Fruit fly (Drosophila melanogaster) whole organism: Measurements from ENCODE around the gene CG10338.

Source experiments
- CG8478 ChIP-seq: fragments of >200 bp; optimal IDR thresholded peaks from 2 replicates; lab custom pipeline; 2018; ENCODE audit warnings: inconsistent platforms
- Dll ChIP-seq: fragments of >200 bp; optimal IDR thresholded peaks from 2 replicates; lab custom pipeline; 2017
- EcR ChIP-seq, 2 experiments: fragments of >200 bp; optimal IDR thresholded peaks; 2 replicates each; lab custom pipeline; 2017; ENCODE audit warnings: missing biosample characterization in 2 of 2, missing genetic modification characterization in 2 of 2, missing genetic modification reagents in 2 of 2
- pan ChIP-seq: fragments of >200 bp; optimal IDR thresholded peaks from 2 replicates; lab custom pipeline; 2017
- psq ChIP-seq: fragments of >200 bp; optimal IDR thresholded peaks from 2 replicates; lab custom pipeline; 2017
- usp ChIP-seq: fragments of >200 bp; optimal IDR thresholded peaks from 2 replicates; lab custom pipeline; 2017; ENCODE audit warnings: missing biosample characterization, missing genetic modification characterization, mixed read lengths

The CG10338 gene

dm6 chr2L:18695404-18695804 lies at the start of gene CG10338, which contains the start of gene CG10383:
CG10338 (plus strand) TSS chr2L:18695664.
CG10383 (minus strand) TSS chr2L:18695602.
- TF ChIP-seq pan (lab: Kevin White, UChicago): no peak
- no peak for TF ChIP-seq CG8478 (lab: Kevin White, UChicago)
- TF ChIP-seq usp (GFP tag; lab: Kevin White, UChicago): no peak
- no peak for TF ChIP-seq psq (lab: Kevin White, UChicago)
- no peak for TF ChIP-seq Dll (lab: Kevin White, UChicago)
- TF ChIP-seq EcR (GFP tag; optimal IDR thresholded peaks at IDR 0.05; lab: Kevin White, UChicago): no peak

- no peak for TF ChIP-seq pan (lab: Kevin White, UChicago)
- no peak for TF ChIP-seq CG8478 (lab: Kevin White, UChicago)
- TF ChIP-seq psq (lab: Kevin White, UChicago): no peak
- TF ChIP-seq Dll (lab: Kevin White, UChicago): no peak
- no peak for TF ChIP-seq usp (GFP tag; lab: Kevin White, UChicago)
- TF ChIP-seq EcR (GFP tag; optimal IDR thresholded peaks at IDR 0.05; lab: Kevin White, UChicago): no peak
Measured at dm6 chr2L:18647857-18648652, 47.4 kb upstream of the CG10338 start.

- TF ChIP-seq usp (GFP tag; lab: Kevin White, UChicago) (no peak), CG8478 (lab: Kevin White, UChicago) (no peak), psq (lab: Kevin White, UChicago) (no peak), Dll (lab: Kevin White, UChicago) (no peak), EcR (GFP tag; optimal IDR thresholded peaks at IDR 0.05; lab: Kevin White, UChicago) (no peak), pan (lab: Kevin White, UChicago) (no peak)
Measured at dm6 chr2L:18652663-18653327, 42.7 kb upstream of the CG10338 start, which contains the start of gene Cyp310a1. Cyp310a1 (minus strand) TSS chr2L:18653010.

DNA sequence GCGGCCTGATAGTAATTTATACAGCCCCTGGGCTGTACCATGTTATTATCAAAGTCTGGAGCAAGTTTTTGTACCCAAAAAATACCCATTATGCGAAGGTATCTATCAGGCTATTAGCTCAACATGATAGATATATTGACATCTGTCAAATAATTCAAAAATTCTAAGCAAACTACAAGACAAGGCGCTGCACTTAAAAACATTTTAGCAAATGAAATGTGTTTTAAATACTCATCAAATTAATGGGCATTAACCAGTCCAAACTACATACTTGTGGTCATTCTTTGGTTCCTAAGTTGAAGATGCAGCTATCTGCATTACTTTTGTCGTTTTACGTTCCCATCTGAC lies 42.2 kb upstream of the CG10338 start:
- TF ChIP-seq Dll (lab: Kevin White, UChicago) (no peak), EcR (GFP tag; optimal IDR thresholded peaks at IDR 0.05; lab: Kevin White, UChicago) (no peak), pan (lab: Kevin White, UChicago) (peak; percentile 80), CG8478 (lab: Kevin White, UChicago) (no peak), psq (lab: Kevin White, UChicago) (no peak), usp (GFP tag; lab: Kevin White, UChicago) (no peak)

- no peak for TF ChIP-seq psq (lab: Kevin White, UChicago)
- TF ChIP-seq pan (lab: Kevin White, UChicago): no peak
- TF ChIP-seq usp (GFP tag; lab: Kevin White, UChicago): no peak
- no peak for TF ChIP-seq CG8478 (lab: Kevin White, UChicago)
- no peak for TF ChIP-seq EcR (GFP tag; optimal IDR thresholded peaks at IDR 0.05; lab: Kevin White, UChicago)
- TF ChIP-seq Dll (lab: Kevin White, UChicago): no peak
Measured at dm6 chr2L:18656691-18657237, 38.7 kb upstream of the CG10338 start.

- TF ChIP-seq psq (lab: Kevin White, UChicago) (no peak), usp (GFP tag; lab: Kevin White, UChicago) (no peak), pan (lab: Kevin White, UChicago) (no peak), EcR (GFP tag; optimal IDR thresholded peaks at IDR 0.05; lab: Kevin White, UChicago) (no peak)
Measured at dm6 chr2L:18658108-18658507, 37.4 kb upstream of the CG10338 start.

DNA sequence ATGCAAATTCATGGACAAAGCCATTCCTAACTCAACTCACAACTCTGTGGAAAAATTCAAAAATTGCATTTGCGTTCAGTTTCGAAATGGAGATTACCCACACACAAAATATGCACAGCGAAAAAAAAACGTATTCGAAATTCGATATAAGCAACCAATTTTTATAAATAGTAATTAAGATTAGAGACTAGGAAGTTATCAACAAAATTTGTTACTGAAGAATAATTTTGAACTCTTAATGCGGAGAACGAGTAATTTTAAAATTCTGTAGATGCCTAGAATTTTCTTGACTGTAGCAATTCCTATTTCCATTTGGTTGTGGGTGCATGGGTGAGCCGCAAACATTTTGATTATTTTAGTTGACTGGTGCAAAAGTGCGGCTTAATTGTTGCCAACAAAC lies 32.1 kb upstream of the CG10338 start:
- TF ChIP-seq usp (GFP tag; lab: Kevin White, UChicago): no peak
- TF ChIP-seq psq (lab: Kevin White, UChicago): no peak
- TF ChIP-seq EcR (GFP tag; optimal IDR thresholded peaks at IDR 0.05; lab: Kevin White, UChicago): no peak
- no peak for TF ChIP-seq pan (lab: Kevin White, UChicago)
- no peak for TF ChIP-seq CG8478 (lab: Kevin White, UChicago)
- no peak for TF ChIP-seq Dll (lab: Kevin White, UChicago)

dm6 chr2L:18664707-18665550 lies 30.5 kb upstream of the CG10338 start:
- peak in 1 of 2 experiments; percentile 82 for TF ChIP-seq EcR (GFP tag; optimal IDR thresholded peaks at IDR 0.05; lab: Kevin White, UChicago)
- TF ChIP-seq psq (lab: Kevin White, UChicago): no peak

DNA sequence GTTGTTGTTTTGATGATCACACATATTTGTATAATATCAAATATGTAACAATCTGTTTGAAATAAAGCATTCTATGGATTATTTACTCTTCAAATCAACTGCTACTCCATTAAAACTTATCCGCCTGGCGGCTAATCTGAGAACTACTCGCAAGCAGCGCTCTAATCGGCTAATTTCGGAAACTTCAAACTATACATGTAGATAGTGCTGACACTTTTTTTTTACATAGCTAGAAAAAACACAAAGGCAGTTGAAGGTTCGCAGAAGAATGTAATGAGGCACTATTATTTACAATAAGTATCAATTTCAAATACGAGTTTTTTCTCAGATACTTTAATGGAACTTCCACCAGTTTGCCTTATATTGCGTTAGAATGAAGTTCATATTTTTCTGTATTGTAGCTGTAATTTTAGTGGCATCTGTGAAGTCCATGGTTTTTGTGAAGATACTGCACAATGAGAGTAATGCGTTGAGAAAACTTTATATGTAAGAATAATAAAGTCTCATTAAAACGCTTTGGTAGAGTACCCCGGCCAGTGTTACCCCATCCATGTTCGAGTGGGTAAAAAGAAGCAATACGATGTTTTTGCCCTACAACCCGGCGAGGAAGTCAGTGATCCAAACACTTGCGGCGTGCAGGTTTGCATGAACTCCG lies 29.4 kb upstream of the CG10338 start:
- TF ChIP-seq pan (lab: Kevin White, UChicago) (peak; percentile 26), Dll (lab: Kevin White, UChicago) (no peak)

DNA sequence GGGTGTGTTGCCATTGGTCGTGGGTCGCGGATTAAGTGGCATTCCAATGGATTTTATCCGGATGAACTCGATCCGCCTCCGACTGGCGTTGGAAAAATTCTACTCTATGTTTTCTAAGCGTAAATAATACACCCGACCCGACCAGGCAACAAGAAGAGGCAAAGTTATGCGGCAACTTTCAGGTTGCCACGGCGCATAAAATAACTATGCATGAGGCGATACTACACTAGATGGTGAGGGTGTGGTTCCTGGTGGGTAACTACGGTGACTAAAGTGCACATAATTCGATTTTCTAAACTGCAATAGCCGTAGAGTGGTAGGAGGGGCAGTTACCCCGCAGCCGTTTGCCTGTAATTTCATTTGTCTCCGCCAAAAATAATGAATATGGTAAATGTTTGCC lies 24.3 kb upstream of the CG10338 start, which contains the start of gene CG43338:
CG43338 (minus strand) TSS at position 101 of the 400 bp plus-strand sequence.
- no peak for TF ChIP-seq EcR (GFP tag; optimal IDR thresholded peaks at IDR 0.05; lab: Kevin White, UChicago)
- no peak for TF ChIP-seq psq (lab: Kevin White, UChicago)
- no peak for TF ChIP-seq pan (lab: Kevin White, UChicago)
- TF ChIP-seq usp (GFP tag; lab: Kevin White, UChicago): no peak
- TF ChIP-seq CG8478 (lab: Kevin White, UChicago): no peak
- no peak for TF ChIP-seq Dll (lab: Kevin White, UChicago)
